Fruit fly (Drosophila melanogaster): ENCODE measurements around the gene GlcAT-P.

dm6 chr3L:11196860-11197259 lies 476 bp downstream of the GlcAT-P start:
- no peak for TF ChIP-seq CG8478 (optimal IDR thresholded peaks at IDR 0.05)
- no peak for TF ChIP-seq CTCF (optimal IDR thresholded peaks at IDR 0.05)
